Worm (Caenorhabditis elegans) whole organism, late embryonic: ENCODE measurements around the gene pgam-5.

Source experiments
- C08G9.2 ChIP-seq: sonication (generic microtip); optimal IDR thresholded peaks from 2 replicates; lab custom pipeline; 2016; ENCODE audit warnings: mild to moderate bottlenecking, missing genetic modification characterization, moderate library complexity, missing compliant biosample characterization
- ceh-34 ChIP-seq: sonication (generic microtip); optimal IDR thresholded peaks from 2 replicates; lab custom pipeline; 2016; ENCODE audit warnings: mild to moderate bottlenecking, missing genetic modification characterization, missing compliant biosample characterization
- hlh-15 ChIP-seq: sonication (generic microtip); optimal IDR thresholded peaks from 2 replicates; lab custom pipeline; 2016; ENCODE audit warnings: missing genetic modification characterization, missing compliant biosample characterization
- hlh-6 ChIP-seq: sonication (generic microtip); optimal IDR thresholded peaks from 2 replicates; lab custom pipeline; 2016; ENCODE audit warnings: missing genotype, missing genetic modification characterization, missing compliant biosample characterization
- hlh-8 ChIP-seq: sonication (generic microtip); optimal IDR thresholded peaks from 2 replicates; lab custom pipeline; 2016; ENCODE audit warnings: missing genotype, missing genetic modification characterization, missing compliant biosample characterization
- pax-1 ChIP-seq: fragments of 150-350 bp; optimal IDR thresholded peaks from 2 replicates; lab custom pipeline; 2014; ENCODE audit warnings: missing biosample characterization, missing genetic modification characterization
- pha-2 ChIP-seq: sonication (generic microtip); optimal IDR thresholded peaks from 2 replicates; lab custom pipeline; 2017; ENCODE audit warnings: mild to moderate bottlenecking, missing genetic modification characterization, missing compliant biosample characterization
- pha-4 ChIP-seq: fragments of 150-350 bp; optimal IDR thresholded peaks from 2 replicates; lab custom pipeline; 2018; ENCODE audit warnings: missing biosample characterization, missing genetic modification reagents, missing genetic modification characterization
- pros-1 ChIP-seq: fragments of 150-350 bp; optimal IDR thresholded peaks from 2 replicates; lab custom pipeline; 2014; ENCODE audit warnings: missing biosample characterization, missing genetic modification reagents, missing genetic modification characterization
- ztf-16 ChIP-seq: sonication (generic microtip); optimal IDR thresholded peaks from 2 replicates; lab custom pipeline; 2017; ENCODE audit warnings: missing genetic modification characterization, missing compliant biosample characterization

DNA sequence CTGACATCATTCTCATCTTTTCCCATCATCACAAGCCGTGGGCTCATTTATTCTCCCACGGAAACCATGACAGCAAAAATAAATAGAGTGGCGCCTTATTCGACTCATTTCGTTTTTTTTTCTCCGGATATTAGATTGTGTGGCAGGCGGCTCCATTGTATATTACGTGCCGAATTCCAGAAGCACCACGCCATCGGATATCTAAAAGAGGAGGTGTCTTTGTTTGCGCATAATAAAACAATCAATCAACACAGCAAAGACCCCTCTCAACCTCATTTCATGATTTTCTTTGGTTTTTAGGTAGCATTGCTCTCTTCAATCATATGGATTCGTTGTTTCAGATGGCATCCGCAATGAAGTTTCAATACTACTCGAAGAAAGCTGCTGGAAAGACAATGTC lies 49.5 kb downstream of the pgam-5 start, which contains the start of gene tph-1:
- no peak for TF ChIP-seq pha-2 (tag; lab: Kevin White, UChicago)
- TF ChIP-seq hlh-6, result no peak
- no peak for TF ChIP-seq C08G9.2 (tag; lab: Kevin White, UChicago)
- no peak for TF ChIP-seq pax-1 (tag; lab: Kevin White, UChicago)
- TF ChIP-seq ztf-16 (tag; lab: Kevin White, UChicago), result no peak
- no peak for TF ChIP-seq pros-1 (tag; lab: Kevin White, UChicago)
- TF ChIP-seq hlh-15 (tag; lab: Kevin White, UChicago), result no peak
- TF ChIP-seq hlh-8 (tag; lab: Kevin White, UChicago), result no peak
- TF ChIP-seq pha-4 (tag; lab: Kevin White, UChicago), result no peak
- no peak for TF ChIP-seq ceh-34 (tag; lab: Kevin White, UChicago)
